Worm (Caenorhabditis elegans): ENCODE measurements around the gene F36G9.13.

F36G9.13 gene

DNA sequence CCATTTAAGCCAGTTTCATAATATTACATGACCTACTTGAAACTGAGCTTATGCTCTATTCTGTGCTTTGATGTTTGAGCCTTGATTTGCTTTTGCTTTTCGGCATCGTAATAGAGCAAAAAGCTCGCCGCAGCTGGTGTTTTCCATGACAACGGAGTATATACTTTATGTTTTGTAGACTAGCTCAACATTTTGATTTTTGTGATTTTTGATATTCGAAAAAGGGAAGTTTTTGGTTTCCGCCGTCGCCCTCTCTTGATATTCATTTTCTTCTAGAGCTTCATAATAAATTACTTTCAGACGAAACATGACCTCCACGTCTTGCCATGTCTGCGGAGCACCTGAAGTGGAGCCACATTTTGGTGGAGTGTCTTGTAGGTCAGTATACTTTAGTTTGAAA lies 19.2 kb downstream of the F36G9.13 start, which contains the start of gene nhr-63:
Gene nhr-63 (plus strand): TSS at position 301 of the 400 bp plus-strand sequence.
- TF ChIP-seq arid-1 (GFP tag; conservative IDR thresholded peaks at IDR 0.05) (no peak), ZK337.2 (GFP tag; IDR thresholded peaks at IDR 0.05) (no peak), tag-97 (GFP tag; IDR thresholded peaks at IDR 0.05) (no peak), nhr-77 (tag; optimal IDR thresholded peaks at IDR 0.05) (no peak), nhr-25 (tag; optimal IDR thresholded peaks at IDR 0.05; ENCODE audit: borderline replicate concordance, insufficient read depth) (no peak), ceh-62 (tag; optimal IDR thresholded peaks at IDR 0.05) (no peak), lim-7 (GFP tag; IDR thresholded peaks at IDR 0.05) (no peak), zip-2 (tag; optimal IDR thresholded peaks at IDR 0.05) (no peak), lsy-2 (tag; optimal IDR thresholded peaks at IDR 0.05) (no peak), egl-27 (tag; optimal IDR thresholded peaks at IDR 0.05) (no peak), T20F7.1 (GFP tag; optimal IDR thresholded peaks at IDR 0.05) (no peak)

DNA sequence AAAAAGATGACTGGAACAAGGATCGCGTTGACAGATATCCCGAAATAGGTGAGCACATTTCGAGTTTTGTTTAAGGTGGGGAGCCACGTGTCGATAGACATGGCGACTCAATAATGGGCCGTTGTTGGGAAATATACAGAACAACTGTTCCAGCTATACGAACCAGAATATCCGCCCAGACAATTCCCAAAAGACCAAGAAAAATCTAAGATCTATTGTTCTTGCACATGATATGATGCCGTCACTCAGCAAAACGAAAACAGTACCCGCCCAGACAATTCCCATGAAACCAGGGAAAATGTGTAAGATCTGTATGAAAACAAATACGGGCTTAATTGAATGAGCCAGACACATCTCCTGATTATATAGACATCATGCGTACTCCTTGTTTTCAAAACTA lies 24.4 kb downstream of the F36G9.13 start, which contains the start of gene str-231:
Gene str-231 (minus strand): TSS at position 101 of the 400 bp plus-strand sequence.
- TF ChIP-seq nhr-76 (tag; optimal IDR thresholded peaks at IDR 0.05) (no peak), spr-1 (tag; optimal IDR thresholded peaks at IDR 0.05) (no peak), D1046.2 (GFP tag; IDR thresholded peaks at IDR 0.05) (no peak), pha-4 (GFP tag; IDR thresholded peaks at IDR 0.05) (no peak), pha-4 (tag; optimal IDR thresholded peaks at IDR 0.05) (no peak), snpc-4 (tag; optimal IDR thresholded peaks at IDR 0.05) (no peak), zfp-2 (tag; optimal IDR thresholded peaks at IDR 0.05) (no peak), saeg-2 (GFP tag; IDR thresholded peaks at IDR 0.05) (no peak), mdl-1 (tag; optimal IDR thresholded peaks at IDR 0.05) (no peak), Y5F2A.4 (GFP tag; optimal IDR thresholded peaks at IDR 0.05) (no peak), rbr-2 (tag; optimal IDR thresholded peaks at IDR 0.05) (no peak), lin-13 (GFP tag; optimal IDR thresholded peaks at IDR 0.05) (no peak)

DNA sequence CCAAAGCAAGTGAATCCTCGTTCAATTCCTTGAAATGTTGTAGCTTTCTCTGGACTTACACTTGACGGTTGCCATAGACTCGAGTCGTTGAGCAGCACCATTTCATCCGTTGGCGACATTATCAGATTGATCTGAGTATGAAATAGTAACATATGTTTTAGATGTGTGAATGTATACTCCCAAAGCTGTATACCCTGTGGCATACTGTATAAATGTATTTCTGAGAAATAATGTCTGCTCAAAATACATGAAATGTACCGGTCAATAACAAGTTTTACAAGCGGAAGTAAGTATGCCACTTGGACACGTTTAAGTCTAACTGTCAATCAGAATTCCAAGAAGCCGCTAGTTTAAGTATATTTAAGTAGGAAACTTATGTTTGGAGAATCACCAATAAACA lies 26.5 kb downstream of the F36G9.13 start, which contains the start of gene str-233:
Gene str-233 (minus strand): TSS at position 101 of the 400 bp plus-strand sequence.
- TF ChIP-seq lin-38 (GFP tag; IDR thresholded peaks at IDR 0.05) (no peak), mes-2 (tag; optimal IDR thresholded peaks at IDR 0.05; ENCODE audit: poor library complexity, severe bottlenecking) (no peak), F49E8.2 (tag; optimal IDR thresholded peaks at IDR 0.05; ENCODE audit: borderline replicate concordance) (no peak), R02D3.7 (tag; optimal IDR thresholded peaks at IDR 0.05) (no peak), ztf-11 (tag; optimal IDR thresholded peaks at IDR 0.05) (no peak), madf-5 (GFP tag; IDR thresholded peaks at IDR 0.05) (no peak), hif-1 (tag; optimal IDR thresholded peaks at IDR 0.05) (no peak), unc-130 (GFP tag; optimal IDR thresholded peaks at IDR 0.05) (no peak), Y75B8A.6 (GFP tag; IDR thresholded peaks at IDR 0.05) (no peak), sdz-12 (GFP tag; optimal IDR thresholded peaks at IDR 0.05) (no peak), mxl-2 (GFP tag; conservative IDR thresholded peaks at IDR 0.05) (no peak), spr-1 (tag; optimal IDR thresholded peaks at IDR 0.05) (no peak), ces-1 (GFP tag; optimal IDR thresholded peaks at IDR 0.05) (no peak), ZK546.5 (tag; optimal IDR thresholded peaks at IDR 0.05) (no peak), madf-9 (GFP tag; conservative IDR thresholded peaks at IDR 0.05) (no peak), zfp-2 (tag; optimal IDR thresholded peaks at IDR 0.05) (no peak), tra-1 (GFP tag; IDR thresholded peaks at IDR 0.05) (no peak)
